Worm (Caenorhabditis elegans) whole organism, L1 larva: ENCODE results near the gene Y49A3A.3.
A peak's percentile ranks its signal among the peaks of the same experiment; 100 is the strongest.

ENCODE experiments used
- C34B4.2 ChIP-seq: sonication (generic microtip); optimal IDR thresholded peaks from 2 replicates; lab custom pipeline; 2017; ENCODE audit warnings: mild to moderate bottlenecking, missing genetic modification characterization, missing compliant biosample characterization
- F16B12.6 ChIP-seq: fragments of 150-350 bp; optimal IDR thresholded peaks from 2 replicates; lab custom pipeline; 2014; ENCODE audit warnings: missing biosample characterization, missing genetic modification characterization
- Y116A8C.19 ChIP-seq: sonication (generic microtip); optimal IDR thresholded peaks from 2 replicates; lab custom pipeline; 2016; ENCODE audit warnings: missing compliant biosample characterization, missing genetic modification characterization, borderline replicate concordance
- aha-1 ChIP-seq: fragments of 150-350 bp; optimal IDR thresholded peaks from 2 replicates; lab custom pipeline; 2014; ENCODE audit warnings: missing biosample characterization, missing genetic modification characterization
- alr-1 ChIP-seq: fragments of 200-800 bp; sonication (Bioruptor generic); optimal IDR thresholded peaks from 2 replicates; lab custom pipeline; 2018; ENCODE audit warnings: borderline replicate concordance, mild to moderate bottlenecking, missing genetic modification characterization, missing compliant biosample characterization
- ceh-63 ChIP-seq: fragments of 200-800 bp; sonication (Bioruptor generic); optimal IDR thresholded peaks from 2 replicates; lab custom pipeline; 2018; ENCODE audit warnings: mild to moderate bottlenecking, missing genetic modification characterization, missing compliant biosample characterization
- ceh-8 ChIP-seq: fragments of 200-800 bp; sonication (Bioruptor generic); optimal IDR thresholded peaks from 2 replicates; lab custom pipeline; 2018; ENCODE audit warnings: mild to moderate bottlenecking, missing genetic modification characterization, moderate library complexity, missing compliant biosample characterization
- ceh-82 ChIP-seq, 3 experiments: fragments of 150-350 bp in 1 of 3; sonication (generic microtip) in 2 of 3; optimal IDR thresholded peaks; 2 replicates each; lab custom pipeline; 2014 to 2017; ENCODE audit warnings: missing biosample characterization in 3 of 3, missing genetic modification characterization in 3 of 3
- ceh-88 ChIP-seq: fragments of 200-800 bp; sonication (Bioruptor generic); IDR thresholded peaks from 2 replicates; pipeline ENCODE4 v1.3.6; 2022; ENCODE audit warnings: missing genetic modification characterization, missing compliant biosample characterization
- dpl-1 ChIP-seq, 3 experiments: fragments of 150-350 bp in 2 of 3; sonication (generic microtip) in 1 of 3; optimal IDR thresholded peaks; 2 replicates each; lab custom pipeline; 2014 to 2017; ENCODE audit warnings: missing biosample characterization in 3 of 3, missing genetic modification characterization in 3 of 3, missing genetic modification reagents in 3 of 3
- efl-1 ChIP-seq, 4 experiments: fragments of 150-350 bp; optimal IDR thresholded peaks in 3 of 4; peaks in 1 of 4; 1 replicate in 1 of 4; 2 replicates in 3 of 4; lab custom pipeline; 2014; ENCODE audit warnings: missing biosample characterization in 2 of 4, missing genetic modification characterization in 2 of 4, missing genetic modification reagents in 2 of 4
- efl-3 ChIP-seq: fragments of 200-800 bp; sonication (Bioruptor generic); optimal IDR thresholded peaks from 2 replicates; lab custom pipeline; 2018; ENCODE audit warnings: mild to moderate bottlenecking, missing genetic modification characterization, missing compliant biosample characterization
- egl-27 ChIP-seq, 2 experiments: fragments of 150-350 bp in 1 of 2; sonication (generic microtip); optimal IDR thresholded peaks; 3 replicates each; lab custom pipeline; 2017 to 2018; ENCODE audit warnings: missing biosample characterization in 2 of 2, missing genetic modification characterization in 2 of 2, missing genetic modification reagents in 2 of 2
- elt-3 ChIP-seq, 6 experiments: fragments of 150-350 bp in 1 of 6; sonication (generic microtip); optimal IDR thresholded peaks; 2 replicates each; lab custom pipeline; 2017 to 2018; ENCODE audit warnings: missing biosample characterization in 6 of 6, missing genetic modification characterization in 6 of 6, inconsistent platforms in 1 of 6
- ets-5 ChIP-seq: fragments of 200-800 bp; sonication (Bioruptor generic); IDR thresholded peaks from 2 replicates; pipeline ENCODE4 v1.3.6; 2022; ENCODE audit warnings: missing genetic modification characterization, missing compliant biosample characterization
- fos-1 ChIP-seq: fragments of 150-350 bp; optimal IDR thresholded peaks from 2 replicates; lab custom pipeline; 2014; ENCODE audit warnings: missing biosample characterization, missing genetic modification characterization
- jun-1 ChIP-seq: fragments of 150-350 bp; optimal IDR thresholded peaks from 2 replicates; lab custom pipeline; 2014; ENCODE audit warnings: missing biosample characterization, missing genetic modification reagents, missing genetic modification characterization
- lin-15B ChIP-seq: fragments of 150-350 bp; sonication (generic microtip); optimal IDR thresholded peaks from 3 replicates; lab custom pipeline; 2014; ENCODE audit warnings: missing biosample characterization, missing genetic modification characterization
- lin-39 ChIP-seq: fragments of 150-350 bp; optimal IDR thresholded peaks from 2 replicates; lab custom pipeline; 2014; ENCODE audit warnings: missing biosample characterization, missing genetic modification reagents, missing genetic modification characterization
- lir-3 ChIP-seq: sonication (generic microtip); optimal IDR thresholded peaks from 2 replicates; lab custom pipeline; 2016; ENCODE audit warnings: mild to moderate bottlenecking, missing genetic modification characterization, moderate library complexity, missing compliant biosample characterization; ENCODE audit not compliant: poor library complexity
- lsy-2 ChIP-seq, 2 experiments: fragments of 150-350 bp; optimal IDR thresholded peaks; 2 replicates each; lab custom pipeline; 2014; ENCODE audit warnings: missing biosample characterization in 2 of 2, missing genetic modification characterization in 2 of 2
- mab-9 ChIP-seq: fragments of 200-800 bp; sonication (Bioruptor generic); IDR thresholded peaks from 2 replicates; pipeline ENCODE4 v1.3.6; 2022; ENCODE audit warnings: missing genetic modification reagents, missing genetic modification characterization, missing compliant biosample characterization
- mdl-1 ChIP-seq, 2 experiments: fragments of 150-350 bp; optimal IDR thresholded peaks; 2 replicates each; lab custom pipeline; 2014 to 2017; ENCODE audit warnings: missing biosample characterization in 2 of 2, missing genetic modification characterization in 2 of 2, inconsistent platforms in 1 of 2
- mef-2 ChIP-seq: fragments of 150-350 bp; optimal IDR thresholded peaks from 2 replicates; lab custom pipeline; 2014; ENCODE audit warnings: missing biosample characterization, missing genetic modification characterization
- nhr-19 ChIP-seq: fragments of 200-800 bp; sonication (Bioruptor generic); conservative IDR thresholded peaks from 2 replicates; pipeline ENCODE4 v1.3.6; 2022; ENCODE audit warnings: missing genetic modification characterization, missing compliant biosample characterization
- nhr-20 ChIP-seq: sonication (generic microtip); optimal IDR thresholded peaks from 2 replicates; lab custom pipeline; 2016; ENCODE audit warnings: mild to moderate bottlenecking, missing genetic modification characterization, missing compliant biosample characterization
- nhr-237 ChIP-seq: fragments of 150-350 bp; optimal IDR thresholded peaks from 2 replicates; lab custom pipeline; 2014; ENCODE audit warnings: missing biosample characterization, missing genetic modification characterization
- nhr-28 ChIP-seq: fragments of 150-350 bp; optimal IDR thresholded peaks from 2 replicates; lab custom pipeline; 2014; ENCODE audit warnings: missing biosample characterization, missing genetic modification characterization
- nhr-47 ChIP-seq: sonication (generic microtip); optimal IDR thresholded peaks from 2 replicates; lab custom pipeline; 2016; ENCODE audit warnings: mild to moderate bottlenecking, missing genetic modification characterization, moderate library complexity, missing compliant biosample characterization
- nhr-71 ChIP-seq: sonication (generic microtip); optimal IDR thresholded peaks from 2 replicates; lab custom pipeline; 2016; ENCODE audit warnings: mild to moderate bottlenecking, missing genetic modification characterization, moderate library complexity, missing compliant biosample characterization
- nhr-77 ChIP-seq: fragments of 150-350 bp; optimal IDR thresholded peaks from 2 replicates; lab custom pipeline; 2014; ENCODE audit warnings: missing biosample characterization, missing genetic modification characterization
- nhr-84 ChIP-seq: sonication (generic microtip); optimal IDR thresholded peaks from 2 replicates; lab custom pipeline; 2017; ENCODE audit warnings: missing biosample characterization, missing genetic modification characterization
- nhr-90 ChIP-seq: sonication (generic microtip); optimal IDR thresholded peaks from 2 replicates; lab custom pipeline; 2016; ENCODE audit warnings: mild to moderate bottlenecking, missing genetic modification characterization, missing compliant biosample characterization; ENCODE audit not compliant: poor library complexity
- pax-3 ChIP-seq: fragments of 200-800 bp; sonication (Bioruptor generic); optimal IDR thresholded peaks from 2 replicates; lab custom pipeline; 2018; ENCODE audit warnings: mild to moderate bottlenecking, missing genetic modification characterization, moderate library complexity, missing compliant biosample characterization
- skn-1 ChIP-seq: fragments of 150-350 bp; optimal IDR thresholded peaks from 2 replicates; lab custom pipeline; 2014; ENCODE audit warnings: missing biosample characterization, missing genetic modification characterization
- snpc-4 ChIP-seq: fragments of 150-350 bp; optimal IDR thresholded peaks from 2 replicates; lab custom pipeline; 2014; ENCODE audit warnings: missing biosample characterization, missing genetic modification characterization
- snu-23 ChIP-seq: sonication (generic microtip); optimal IDR thresholded peaks from 2 replicates; lab custom pipeline; 2016; ENCODE audit warnings: missing genetic modification characterization, missing compliant biosample characterization
- swsn-7 ChIP-seq: sonication (generic microtip); optimal IDR thresholded peaks from 2 replicates; lab custom pipeline; 2016; ENCODE audit warnings: missing genetic modification characterization, missing compliant biosample characterization
- tlp-1 ChIP-seq: fragments of 150-350 bp; optimal IDR thresholded peaks from 2 replicates; lab custom pipeline; 2014; ENCODE audit warnings: missing biosample characterization, missing genetic modification characterization
- unc-130 ChIP-seq: fragments of 150-350 bp; optimal IDR thresholded peaks from 2 replicates; lab custom pipeline; 2017; ENCODE audit warnings: missing biosample characterization, missing genetic modification characterization, inconsistent platforms
- unc-62 ChIP-seq: fragments of 150-350 bp; optimal IDR thresholded peaks from 2 replicates; lab custom pipeline; 2014; ENCODE audit warnings: missing biosample characterization, missing genetic modification reagents, missing genetic modification characterization
- unc-86 ChIP-seq: sonication (generic microtip); optimal IDR thresholded peaks from 2 replicates; lab custom pipeline; 2016; ENCODE audit warnings: missing genetic modification characterization, missing compliant biosample characterization
- unc-98 ChIP-seq: fragments of 200-800 bp; sonication (Bioruptor generic); IDR thresholded peaks from 2 replicates; pipeline ENCODE4 v1.3.6; 2022; ENCODE audit warnings: missing genetic modification characterization, missing compliant biosample characterization
- vab-15 ChIP-seq: sonication (generic microtip); optimal IDR thresholded peaks from 2 replicates; lab custom pipeline; 2017; ENCODE audit warnings: missing genotype, mild to moderate bottlenecking, missing genetic modification characterization, missing compliant biosample characterization
- zip-4 ChIP-seq: fragments of 200-800 bp; sonication (Bioruptor generic); optimal IDR thresholded peaks from 2 replicates; lab custom pipeline; 2018; ENCODE audit warnings: mild to moderate bottlenecking, missing genetic modification characterization, moderate library complexity, missing compliant biosample characterization
- ztf-11 ChIP-seq, 2 experiments: sonication (generic microtip); optimal IDR thresholded peaks; 2 replicates each; lab custom pipeline; 2016 to 2017; ENCODE audit warnings: missing genetic modification characterization in 2 of 2, missing biosample characterization in 1 of 2, missing compliant biosample characterization in 1 of 2
- ztf-4 ChIP-seq: fragments of 150-350 bp; optimal IDR thresholded peaks from 2 replicates; lab custom pipeline; 2014; ENCODE audit warnings: missing biosample characterization, missing genetic modification characterization

Y49A3A.3 gene

DNA sequence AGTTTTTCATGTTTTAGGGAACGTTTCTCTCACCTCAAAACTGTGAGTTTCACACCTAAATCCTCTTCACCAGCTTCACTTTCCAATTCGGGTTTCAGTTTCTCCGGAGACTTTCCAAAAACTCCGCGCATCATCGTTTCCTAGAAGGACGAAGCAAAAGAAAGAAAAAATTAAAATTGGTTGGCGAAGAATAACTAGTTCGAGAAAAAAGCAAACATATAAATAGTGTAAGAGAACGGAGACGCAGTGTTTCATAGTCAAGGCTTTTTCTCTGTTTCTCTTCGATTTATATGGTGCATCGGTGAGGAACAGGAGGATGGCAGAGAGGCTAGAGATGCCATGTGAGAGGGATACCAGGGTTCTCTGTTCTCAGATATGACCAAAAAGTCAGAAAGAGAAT, 31.5 kb upstream of the Y49A3A.3 start, which contains the start of gene F47B8.3 (continued):
- TF ChIP-seq mab-9 (no peak), jun-1 (tag; lab: Kevin White, UChicago) (no peak), nhr-20 (tag; lab: Kevin White, UChicago) (peak; percentile 53), ztf-4 (tag; lab: Kevin White, UChicago) (no peak), mef-2 (tag; lab: Kevin White, UChicago) (no peak), nhr-19 (peak; percentile 20; the same call in 1 of the 2 replicates), alr-1 (tag; lab: Kevin White, UChicago) (no peak), tlp-1 (no peak), zip-4 (GFP tag; lab: Kevin White, UChicago) (no peak), skn-1 (tag; lab: Kevin White, UChicago) (no peak), elt-3 (tag; optimal IDR thresholded peaks at IDR 0.05; lab: Kevin White, UChicago) (no peak), nhr-28 (tag; lab: Kevin White, UChicago) (no peak), F16B12.6 (tag; lab: Kevin White, UChicago) (no peak), aha-1 (tag; lab: Kevin White, UChicago) (no peak), lir-3 (tag; lab: Kevin White, UChicago) (peak; percentile 9), efl-1 (optimal IDR thresholded peaks at IDR 0.05; lab: Kevin White, UChicago) (peak; percentile 61 to 82), efl-1 (GFP tag; optimal IDR thresholded peaks at IDR 0.05 in 1 of 2; lab: Kevin White, UChicago) (peak; percentile 37 to 60), vab-15 (tag; lab: Kevin White, UChicago) (no peak), nhr-77 (tag; lab: Kevin White, UChicago) (no peak), unc-86 (tag; lab: Kevin White, UChicago) (no peak), ets-5 (GFP tag; lab: Robert Waterston, UW) (no peak), unc-98 (GFP tag; lab: Robert Waterston, UW) (no peak), unc-130 (tag; lab: Kevin White, UChicago) (no peak), ceh-88 (no peak), lin-39 (tag; lab: Kevin White, UChicago) (no peak), ceh-82 (tag; optimal IDR thresholded peaks at IDR 0.05; lab: Kevin White, UChicago) (peak in 2 of 3 experiments; percentile 17 to 19), mdl-1 (tag; optimal IDR thresholded peaks at IDR 0.05; lab: Kevin White, UChicago) (peak in 1 of 2 experiments; percentile 59), ztf-11 (tag; optimal IDR thresholded peaks at IDR 0.05; lab: Kevin White, UChicago) (no peak), unc-62 (GFP tag; lab: Kevin White, UChicago) (no peak), lin-15B (tag; lab: Kevin White, UChicago) (no peak), ceh-63 (no peak), Y116A8C.19 (no peak), fos-1 (tag; lab: Kevin White, UChicago) (peak; percentile 22), lsy-2 (tag; optimal IDR thresholded peaks at IDR 0.05; lab: Kevin White, UChicago) (peak; percentile 19 to 60), efl-3 (GFP tag; lab: Kevin White, UChicago) (no peak), ceh-8 (GFP tag; lab: Kevin White, UChicago) (no peak)

DNA sequence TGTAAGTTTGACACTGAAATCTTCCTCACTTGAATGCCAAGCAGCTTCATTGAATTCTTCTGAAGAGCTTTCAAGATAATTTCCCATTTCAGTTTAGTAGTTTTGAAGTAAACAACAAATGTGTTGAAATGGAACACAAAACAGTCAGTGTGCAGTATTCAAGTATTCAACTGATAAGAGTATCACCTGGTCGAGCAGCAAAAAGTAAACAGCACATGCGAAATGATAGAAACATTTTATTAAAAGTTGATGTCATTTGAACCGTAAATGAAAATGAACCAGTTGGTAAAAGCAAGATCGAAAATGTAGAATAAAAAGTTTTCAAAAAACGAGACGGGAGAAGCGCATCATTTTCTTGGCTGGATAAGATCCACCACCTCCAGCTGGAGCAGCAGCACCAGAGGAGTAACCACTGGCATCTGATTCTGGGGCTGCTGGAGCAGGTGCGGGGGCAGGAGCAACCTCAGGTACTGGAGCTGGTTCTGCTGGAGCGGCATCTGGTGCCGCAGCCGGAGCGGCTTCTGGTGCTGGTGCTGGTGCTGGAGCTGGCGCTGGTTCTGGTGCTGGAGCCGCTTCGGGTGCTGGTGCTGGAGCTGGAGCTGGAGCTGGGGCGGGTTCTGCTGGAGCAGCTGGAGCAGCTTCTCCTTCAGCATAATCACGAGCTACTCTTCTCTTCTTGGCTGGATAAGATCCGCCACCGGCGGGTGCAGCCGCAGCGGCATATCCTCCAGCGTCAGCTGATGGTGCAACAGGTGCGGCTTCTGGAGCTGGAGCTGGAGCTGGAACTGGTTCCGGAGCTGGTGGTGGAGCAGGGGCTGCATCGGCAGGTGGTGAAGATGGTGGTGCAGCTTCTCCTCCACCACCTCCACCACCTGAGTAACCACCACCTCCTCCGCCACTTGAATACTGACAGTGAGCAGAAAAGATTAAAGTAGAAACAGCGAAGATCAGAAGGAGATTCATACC, 29.4 kb upstream of the Y49A3A.3 start, which contains the start of the genes F47B8.4 and F47B8.18:
F47B8.4 (minus strand) TSS at position 172 of the 966 bp plus-strand sequence.
F47B8.18 (minus strand) TSS at position 963 of the 966 bp plus-strand sequence.
- TF ChIP-seq ceh-8 (GFP tag; lab: Kevin White, UChicago) = peak; percentile 83
- TF ChIP-seq pax-3 (tag; lab: Kevin White, UChicago) = no peak
- TF ChIP-seq, all 84 proteins: peak for 1

DNA sequence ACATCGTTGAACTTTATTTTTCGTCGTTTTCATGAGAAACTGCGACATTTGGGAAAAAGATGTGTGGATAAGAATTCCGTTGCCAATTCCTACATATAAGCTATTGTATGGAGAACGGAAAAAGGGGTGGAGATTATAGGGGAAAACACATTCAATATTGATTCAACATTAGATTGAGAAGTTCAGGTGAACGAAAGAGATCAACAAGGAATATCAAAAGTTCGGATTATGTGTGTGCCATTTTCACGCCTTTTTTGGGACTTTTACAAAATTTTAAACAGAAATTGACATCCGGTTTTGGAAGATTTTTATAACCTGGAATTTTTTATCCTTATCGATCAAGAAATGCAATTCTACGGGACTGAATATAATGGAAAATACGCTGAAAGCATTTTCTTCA, 26.4 kb upstream of the Y49A3A.3 start, which contains the start of gene F47B8.5:
F47B8.5 (minus strand) TSS at position 101 of the 400 bp plus-strand sequence.
- TF ChIP-seq nhr-84 (tag; lab: Kevin White, UChicago) (no peak), snu-23 (GFP tag; lab: Kevin White, UChicago) (no peak), nhr-71 (tag; lab: Kevin White, UChicago) (no peak), C34B4.2 (tag; lab: Kevin White, UChicago) (no peak), ceh-63 (no peak), snpc-4 (tag; lab: Kevin White, UChicago) (no peak), nhr-47 (no peak), nhr-237 (tag; lab: Kevin White, UChicago) (no peak), nhr-90 (tag; lab: Kevin White, UChicago) (no peak), egl-27 (tag; optimal IDR thresholded peaks at IDR 0.05; lab: Kevin White, UChicago) (no peak), nhr-20 (tag; lab: Kevin White, UChicago) (no peak), skn-1 (tag; lab: Kevin White, UChicago) (no peak), swsn-7 (no peak), lin-15B (tag; lab: Kevin White, UChicago) (no peak), dpl-1 (GFP tag; optimal IDR thresholded peaks at IDR 0.05; lab: Kevin White, UChicago) (no peak)
